Worm (Caenorhabditis elegans) whole organism, midembryonic: ENCODE data around the gene F54D1.1.
A peak's percentile ranks its signal among the peaks of the same experiment; 100 is the strongest.

Experiments
- T22C8.4 ChIP-seq: fragments of 200-800 bp; sonication (Bioruptor generic); IDR thresholded peaks from 2 replicates; pipeline ENCODE4 v1.3.6; 2022; ENCODE audit warnings: missing genetic modification characterization, missing compliant biosample characterization
- cog-1 ChIP-seq: sonication (generic microtip); optimal IDR thresholded peaks from 2 replicates; lab custom pipeline; 2016; ENCODE audit warnings: missing genetic modification characterization, missing compliant biosample characterization
- flt-1 ChIP-seq: fragments of 200-800 bp; sonication (Bioruptor generic); IDR thresholded peaks from 2 replicates; pipeline ENCODE4 v1.3.6; 2022; ENCODE audit warnings: missing genetic modification characterization, missing compliant biosample characterization
- klf-2 ChIP-seq: fragments of 200-800 bp; sonication (Bioruptor generic); conservative IDR thresholded peaks from 2 replicates; pipeline ENCODE4 v1.3.6; 2022; ENCODE audit warnings: missing genetic modification reagents, missing genetic modification characterization, missing compliant biosample characterization
- med-1 ChIP-seq: sonication (generic microtip); optimal IDR thresholded peaks from 2 replicates; lab custom pipeline; 2017; ENCODE audit warnings: missing genetic modification characterization, mild to moderate bottlenecking, missing compliant biosample characterization, antibody characterized with exemption, missing genetic modification reagents; ENCODE audit not compliant: insufficient read depth
- ref-1 ChIP-seq: fragments of 200-800 bp; sonication (Bioruptor generic); conservative IDR thresholded peaks from 2 replicates; pipeline ENCODE4 v1.3.6; 2022; ENCODE audit warnings: missing genetic modification reagents, missing genetic modification characterization, missing compliant biosample characterization
- tab-1 ChIP-seq: fragments of 200-800 bp; sonication (Bioruptor generic); IDR thresholded peaks from 2 replicates; pipeline ENCODE4 v1.3.6; 2022; ENCODE audit warnings: missing genetic modification characterization, missing compliant biosample characterization
- ztf-23 ChIP-seq: fragments of 200-800 bp; sonication (Bioruptor generic); IDR thresholded peaks from 2 replicates; pipeline ENCODE4 v1.3.6; 2022; ENCODE audit warnings: missing genetic modification reagents, missing genetic modification characterization, missing compliant biosample characterization
- ztf-29 ChIP-seq: fragments of 200-800 bp; sonication (Bioruptor generic); IDR thresholded peaks from 2 replicates; pipeline ENCODE4 v1.3.6; 2022; ENCODE audit warnings: missing genetic modification reagents, missing genetic modification characterization, missing compliant biosample characterization

The F54D1.1 gene

DNA sequence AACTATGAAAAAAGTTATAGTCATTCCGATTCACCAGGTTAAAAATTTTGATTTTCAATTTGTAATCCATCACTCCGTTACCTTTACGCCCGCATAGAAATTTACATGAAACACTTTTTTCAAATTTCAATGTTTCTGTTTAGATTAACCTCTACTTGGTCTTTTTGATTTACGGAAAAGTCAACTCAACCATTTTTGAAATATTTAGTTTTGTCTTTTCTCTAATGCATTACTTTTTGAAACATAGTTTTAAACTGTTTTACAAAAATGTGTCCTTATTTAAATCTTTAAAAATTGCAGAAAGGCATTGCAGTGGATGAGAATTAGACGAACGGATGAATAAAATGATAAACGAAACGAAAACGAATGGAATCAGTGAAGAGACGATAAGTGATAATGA is 11.5 kb downstream of the F54D1.1 start, which contains the start of gene gtl-2:
Gene gtl-2 (plus strand): TSS at position 301 of the 400 bp plus-strand sequence.
- no peak for TF ChIP-seq cog-1 (tag; lab: Kevin White, UChicago)
- TF ChIP-seq med-1 (GFP tag; lab: Kevin White, UChicago), result no peak
- no peak for TF ChIP-seq ztf-23 (GFP tag; lab: Robert Waterston, UW)
- TF ChIP-seq ref-1 (GFP tag; lab: Robert Waterston, UW), result no peak
- no peak for TF ChIP-seq klf-2
- TF ChIP-seq tab-1, result no peak
- no peak for TF ChIP-seq T22C8.4 (GFP tag; lab: Robert Waterston, UW)
- TF ChIP-seq ztf-29 (GFP tag; lab: Robert Waterston, UW), result no peak
- TF ChIP-seq flt-1 (GFP tag; lab: Robert Waterston, UW), result no peak

- TF ChIP-seq tab-1 (no peak), ztf-23 (GFP tag; lab: Robert Waterston, UW) (no peak), ref-1 (GFP tag; lab: Robert Waterston, UW) (no peak), klf-2 (no peak), cog-1 (tag; lab: Kevin White, UChicago) (no peak)
Measured at ce11 chrIV:11276026-11276425, 14.4 kb downstream of the F54D1.1 start.

ce11 chrIV:11284102-11284531 is 22.5 kb downstream of the F54D1.1 start:
- TF ChIP-seq flt-1 (GFP tag; lab: Robert Waterston, UW), result no peak
- TF ChIP-seq klf-2, result no peak
- TF ChIP-seq tab-1, result no peak

DNA sequence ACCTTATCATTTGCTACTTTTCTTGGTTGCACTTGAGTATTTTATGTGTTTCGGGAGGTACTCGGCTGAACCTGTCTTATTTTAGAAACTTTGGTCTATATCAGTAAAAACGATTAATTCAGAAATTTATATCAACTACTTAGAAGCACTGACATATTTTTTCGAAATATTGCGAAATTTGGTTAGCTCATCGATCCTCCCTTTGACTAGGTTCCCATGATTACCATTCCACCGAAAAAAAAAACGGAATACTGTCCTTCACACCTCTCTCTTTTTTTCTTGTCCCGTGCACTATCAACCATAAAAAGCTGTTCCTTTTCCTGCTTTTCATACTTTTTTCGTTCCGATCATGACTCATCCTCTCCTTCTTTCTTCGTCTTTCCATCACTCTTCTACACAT is 23.6 kb downstream of the F54D1.1 start:
- no peak for TF ChIP-seq med-1 (GFP tag; lab: Kevin White, UChicago)
- no peak for TF ChIP-seq ztf-23 (GFP tag; lab: Robert Waterston, UW)
- TF ChIP-seq klf-2, result no peak
- no peak for TF ChIP-seq ref-1 (GFP tag; lab: Robert Waterston, UW)
- TF ChIP-seq flt-1 (GFP tag; lab: Robert Waterston, UW), result no peak
- TF ChIP-seq tab-1, result no peak
- TF ChIP-seq cog-1 (tag; lab: Kevin White, UChicago), result no peak
- no peak for TF ChIP-seq T22C8.4 (GFP tag; lab: Robert Waterston, UW)
- no peak for TF ChIP-seq ztf-29 (GFP tag; lab: Robert Waterston, UW)

ce11 chrIV:11286112-11286511 is 24.5 kb downstream of the F54D1.1 start:
- TF ChIP-seq tab-1 (no peak), T22C8.4 (GFP tag; lab: Robert Waterston, UW) (no peak), ztf-29 (GFP tag; lab: Robert Waterston, UW) (no peak), klf-2 (no peak), ztf-23 (GFP tag; lab: Robert Waterston, UW) (no peak), med-1 (GFP tag; lab: Kevin White, UChicago) (no peak), flt-1 (GFP tag; lab: Robert Waterston, UW) (no peak), cog-1 (tag; lab: Kevin White, UChicago) (no peak)

ce11 chrIV:11287511-11287910 is 25.9 kb downstream of the F54D1.1 start, which contains the start of gene F54D1.6:
Gene F54D1.6, plus strand, starts transcription at chrIV:11287811.
- TF ChIP-seq ref-1 (GFP tag; lab: Robert Waterston, UW) (no peak), tab-1 (no peak)

DNA sequence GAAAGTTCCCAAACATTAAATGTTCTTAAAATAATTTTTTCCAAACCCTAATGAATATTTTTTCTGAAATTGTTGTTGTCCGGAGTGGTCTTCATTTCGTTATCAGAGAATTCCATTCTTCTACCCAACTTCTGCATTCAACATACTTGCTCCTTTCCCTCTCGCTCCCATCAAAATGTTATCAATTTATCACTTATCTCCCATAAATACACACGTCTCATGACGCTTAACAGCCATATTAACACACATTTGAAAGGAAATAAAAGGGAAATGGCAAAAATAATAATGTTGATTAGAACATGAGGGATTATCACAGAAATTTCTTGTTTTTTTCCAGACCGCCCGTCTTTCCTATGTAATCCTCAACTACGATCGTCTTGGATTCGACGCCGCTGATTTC is 27.3 kb downstream of the F54D1.1 start:
- TF ChIP-seq ref-1 (GFP tag; lab: Robert Waterston, UW) (no peak), T22C8.4 (GFP tag; lab: Robert Waterston, UW) (no peak)

DNA sequence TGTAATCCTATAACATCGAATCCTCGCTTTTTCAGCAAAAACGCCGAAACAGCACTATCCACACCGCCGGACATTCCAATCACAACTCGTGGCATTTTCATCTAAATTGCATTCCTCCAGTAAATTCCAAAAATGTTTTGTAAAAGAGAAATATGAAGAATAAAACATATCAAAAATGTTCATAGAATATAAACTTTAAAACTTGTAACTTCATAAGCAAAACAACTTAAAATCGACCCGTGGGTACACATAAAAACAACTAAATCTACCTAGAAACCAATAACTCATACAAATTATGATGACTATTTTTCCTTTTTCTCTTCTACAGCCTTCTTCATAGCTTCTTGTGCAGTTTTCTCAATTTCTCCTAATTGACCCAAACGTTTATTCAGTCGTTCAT is 35.2 kb downstream of the F54D1.1 start, which contains the start of gene mttu-1:
Gene mttu-1 (minus strand): TSS at position 101 of the 400 bp plus-strand sequence.
- TF ChIP-seq tab-1, result no peak
- TF ChIP-seq flt-1 (GFP tag; lab: Robert Waterston, UW), result no peak
- TF ChIP-seq cog-1 (tag; lab: Kevin White, UChicago), result no peak
- no peak for TF ChIP-seq ref-1 (GFP tag; lab: Robert Waterston, UW)
- no peak for TF ChIP-seq med-1 (GFP tag; lab: Kevin White, UChicago)
- no peak for TF ChIP-seq ztf-23 (GFP tag; lab: Robert Waterston, UW)
- no peak for TF ChIP-seq klf-2
- no peak for TF ChIP-seq ztf-29 (GFP tag; lab: Robert Waterston, UW)
- no peak for TF ChIP-seq T22C8.4 (GFP tag; lab: Robert Waterston, UW)

ce11 chrIV:11298154-11299086 is 36.8 kb downstream of the F54D1.1 start, which contains the start of the genes B0035.15 and dnj-1:
Gene B0035.15, minus strand, starts transcription at chrIV:11298252.
Gene dnj-1, plus strand, starts transcription at chrIV:11299036.
- TF ChIP-seq cog-1 (tag; lab: Kevin White, UChicago) (no peak), flt-1 (GFP tag; lab: Robert Waterston, UW) (no peak), T22C8.4 (GFP tag; lab: Robert Waterston, UW) (peak; percentile 63)

ce11 chrIV:11304970-11305369 is 43.3 kb downstream of the F54D1.1 start:
- TF ChIP-seq ref-1 (GFP tag; lab: Robert Waterston, UW) (no peak), ztf-29 (GFP tag; lab: Robert Waterston, UW) (no peak), klf-2 (no peak), flt-1 (GFP tag; lab: Robert Waterston, UW) (no peak), T22C8.4 (GFP tag; lab: Robert Waterston, UW) (no peak), med-1 (GFP tag; lab: Kevin White, UChicago) (no peak), cog-1 (tag; lab: Kevin White, UChicago) (no peak)
